Fruit fly (Drosophila melanogaster): ENCODE results near the gene KaiR1D.

The KaiR1D gene

DNA sequence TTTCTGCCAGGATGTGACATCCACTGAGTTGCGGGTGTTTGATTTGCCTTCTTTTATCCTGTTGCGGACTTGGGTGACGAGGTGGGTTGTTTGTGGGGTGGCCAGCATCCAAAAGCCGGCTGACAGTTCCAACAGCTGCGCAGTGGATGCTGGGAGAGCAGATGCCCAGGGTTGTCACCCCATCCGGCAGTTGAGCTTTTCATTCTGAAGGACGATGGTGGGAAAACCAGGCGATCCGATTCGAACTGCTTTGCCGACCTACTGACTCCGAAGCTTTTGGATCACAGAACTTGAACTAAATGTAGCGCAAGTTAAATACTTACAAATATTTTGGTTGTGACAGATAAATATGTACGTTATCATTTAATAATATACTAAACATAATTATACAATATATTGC lies at the start of gene KaiR1D:
Gene KaiR1D (minus strand): TSS at position 28 of the 400 bp plus-strand sequence.
- TF ChIP-seq Dll (optimal IDR thresholded peaks at IDR 0.05) (no peak), CG8478 (optimal IDR thresholded peaks at IDR 0.05) (no peak), EcR (GFP tag; optimal IDR thresholded peaks at IDR 0.05) (no peak), psq (optimal IDR thresholded peaks at IDR 0.05) (no peak), pan (optimal IDR thresholded peaks at IDR 0.05) (no peak), usp (GFP tag; optimal IDR thresholded peaks at IDR 0.05) (no peak)

- no peak for TF ChIP-seq EcR (GFP tag; optimal IDR thresholded peaks at IDR 0.05)
- TF ChIP-seq Dll (optimal IDR thresholded peaks at IDR 0.05): no peak
- TF ChIP-seq psq (optimal IDR thresholded peaks at IDR 0.05): no peak
- TF ChIP-seq CG8478 (optimal IDR thresholded peaks at IDR 0.05): no peak
- TF ChIP-seq usp (GFP tag; optimal IDR thresholded peaks at IDR 0.05): no peak
- TF ChIP-seq pan (optimal IDR thresholded peaks at IDR 0.05): no peak
Observed at dm6 chr3R:20915828-20916227, 49.8 kb upstream of the KaiR1D start.

- TF ChIP-seq psq (optimal IDR thresholded peaks at IDR 0.05): no peak
- no peak for TF ChIP-seq CG8478 (optimal IDR thresholded peaks at IDR 0.05)
- no peak for TF ChIP-seq Dll (optimal IDR thresholded peaks at IDR 0.05)
- no peak for TF ChIP-seq pan (optimal IDR thresholded peaks at IDR 0.05)
- no peak for TF ChIP-seq EcR (GFP tag; optimal IDR thresholded peaks at IDR 0.05)
- TF ChIP-seq usp (GFP tag; optimal IDR thresholded peaks at IDR 0.05): no peak
Observed at dm6 chr3R:20914103-20914502, 48.1 kb upstream of the KaiR1D start, which contains the start of gene hdly. Gene hdly (plus strand): TSS chr3R:20914296.

dm6 chr3R:20912725-20913124 lies 46.7 kb upstream of the KaiR1D start:
- no peak for TF ChIP-seq usp (GFP tag; optimal IDR thresholded peaks at IDR 0.05)
- TF ChIP-seq pan (optimal IDR thresholded peaks at IDR 0.05): no peak
- no peak for TF ChIP-seq psq (optimal IDR thresholded peaks at IDR 0.05)
- no peak for TF ChIP-seq EcR (GFP tag; optimal IDR thresholded peaks at IDR 0.05)
- TF ChIP-seq Dll (optimal IDR thresholded peaks at IDR 0.05): no peak
- no peak for TF ChIP-seq CG8478 (optimal IDR thresholded peaks at IDR 0.05)

dm6 chr3R:20908641-20909040 lies 42.6 kb upstream of the KaiR1D start:
- no peak for TF ChIP-seq psq (optimal IDR thresholded peaks at IDR 0.05)
- no peak for TF ChIP-seq Dll (optimal IDR thresholded peaks at IDR 0.05)
- TF ChIP-seq pan (optimal IDR thresholded peaks at IDR 0.05): no peak
- no peak for TF ChIP-seq usp (GFP tag; optimal IDR thresholded peaks at IDR 0.05)
- TF ChIP-seq CG8478 (optimal IDR thresholded peaks at IDR 0.05): no peak
- no peak for TF ChIP-seq EcR (GFP tag; optimal IDR thresholded peaks at IDR 0.05)

dm6 chr3R:20905418-20905817 lies 39.4 kb upstream of the KaiR1D start, which contains the start of gene TotX:
Gene TotX (minus strand): TSS chr3R:20905518.
- no peak for TF ChIP-seq EcR (GFP tag; optimal IDR thresholded peaks at IDR 0.05)
- TF ChIP-seq CG8478 (optimal IDR thresholded peaks at IDR 0.05): no peak
- no peak for TF ChIP-seq usp (GFP tag; optimal IDR thresholded peaks at IDR 0.05)
- no peak for TF ChIP-seq pan (optimal IDR thresholded peaks at IDR 0.05)
- TF ChIP-seq Dll (optimal IDR thresholded peaks at IDR 0.05): no peak
- TF ChIP-seq psq (optimal IDR thresholded peaks at IDR 0.05): no peak

DNA sequence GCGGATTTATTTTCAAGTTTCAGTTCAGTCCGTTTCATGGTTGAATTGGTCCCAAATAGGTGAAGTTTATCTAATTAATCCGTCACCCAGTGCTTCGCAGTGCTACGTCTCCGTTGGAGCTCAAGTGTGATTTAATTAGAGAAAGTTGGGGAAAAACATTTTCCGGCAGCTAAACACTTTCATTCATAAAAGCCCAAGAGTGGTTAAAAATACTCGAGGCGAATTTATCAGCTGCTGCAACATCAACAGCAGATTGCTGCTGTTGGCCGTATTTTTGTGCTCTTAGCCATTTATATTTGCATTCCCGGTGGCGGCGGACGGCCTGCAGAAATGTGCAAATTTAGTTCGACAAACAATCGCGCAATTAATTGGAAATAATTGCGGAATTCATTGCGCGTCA lies 35.6 kb upstream of the KaiR1D start, which contains the start of gene Grik:
Gene Grik (plus strand): TSS at position 301 of the 400 bp plus-strand sequence.
- TF ChIP-seq CG8478 (optimal IDR thresholded peaks at IDR 0.05): no peak
- no peak for TF ChIP-seq EcR (GFP tag; optimal IDR thresholded peaks at IDR 0.05)
- TF ChIP-seq pan (optimal IDR thresholded peaks at IDR 0.05): no peak
- TF ChIP-seq psq (optimal IDR thresholded peaks at IDR 0.05): no peak
- TF ChIP-seq Dll (optimal IDR thresholded peaks at IDR 0.05): no peak
- TF ChIP-seq usp (GFP tag; optimal IDR thresholded peaks at IDR 0.05): no peak

DNA sequence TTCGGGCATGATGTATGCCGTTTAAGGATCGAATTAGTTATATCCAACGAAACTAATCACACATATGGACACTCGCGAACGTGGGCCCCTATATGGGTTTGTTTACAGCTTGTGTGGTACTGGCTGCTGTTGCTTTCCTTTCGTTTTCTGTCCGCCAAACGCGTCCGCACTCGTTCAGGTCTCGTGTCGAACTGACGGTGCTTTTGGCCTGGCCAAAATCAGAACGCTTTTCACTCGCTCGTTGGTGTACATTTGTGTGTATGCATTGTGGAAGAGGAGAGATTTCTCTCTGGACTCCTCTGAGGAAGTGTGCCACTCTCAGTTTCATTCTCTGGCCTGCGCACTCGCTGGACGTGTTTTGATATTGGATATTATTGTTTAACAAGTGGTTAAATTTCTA lies 31.1 kb upstream of the KaiR1D start, which contains the start of gene Ktl:
Gene Ktl (minus strand): TSS at position 193 of the 400 bp plus-strand sequence.
- TF ChIP-seq CG8478 (optimal IDR thresholded peaks at IDR 0.05) (no peak), pan (optimal IDR thresholded peaks at IDR 0.05) (no peak), usp (GFP tag; optimal IDR thresholded peaks at IDR 0.05) (no peak), psq (optimal IDR thresholded peaks at IDR 0.05) (no peak), EcR (GFP tag; optimal IDR thresholded peaks at IDR 0.05) (no peak), Dll (optimal IDR thresholded peaks at IDR 0.05) (no peak)

dm6 chr3R:20891495-20891894 lies 25.5 kb upstream of the KaiR1D start:
- TF ChIP-seq psq (optimal IDR thresholded peaks at IDR 0.05) (no peak), usp (GFP tag; optimal IDR thresholded peaks at IDR 0.05) (no peak), CG8478 (optimal IDR thresholded peaks at IDR 0.05) (no peak), EcR (GFP tag; optimal IDR thresholded peaks at IDR 0.05) (no peak), pan (optimal IDR thresholded peaks at IDR 0.05) (no peak), Dll (optimal IDR thresholded peaks at IDR 0.05) (no peak)

DNA sequence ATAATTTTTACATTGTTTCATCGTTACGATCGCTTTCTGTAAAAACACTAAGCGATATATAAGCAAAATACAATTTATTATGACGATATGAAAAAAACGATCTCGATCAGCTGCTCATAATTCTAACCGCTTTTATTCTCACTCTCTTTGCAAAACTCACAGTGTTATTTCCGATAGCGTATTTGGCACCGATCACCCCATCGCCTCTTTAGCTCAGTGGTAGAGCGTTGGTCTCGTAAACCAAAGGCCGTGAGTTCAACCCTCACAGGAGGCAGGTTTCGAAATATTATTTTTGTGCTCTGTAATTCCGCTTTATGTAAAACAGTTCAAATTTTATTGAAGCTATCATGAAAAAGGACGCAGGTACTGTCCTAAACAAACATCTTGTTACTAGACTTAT lies 24.9 kb upstream of the KaiR1D start:
- TF ChIP-seq EcR (GFP tag; optimal IDR thresholded peaks at IDR 0.05) (no peak), psq (optimal IDR thresholded peaks at IDR 0.05) (no peak), usp (GFP tag; optimal IDR thresholded peaks at IDR 0.05) (no peak), pan (optimal IDR thresholded peaks at IDR 0.05) (no peak), CG8478 (optimal IDR thresholded peaks at IDR 0.05) (no peak), Dll (optimal IDR thresholded peaks at IDR 0.05) (no peak)

dm6 chr3R:20890505-20890904 lies 24.5 kb upstream of the KaiR1D start:
- TF ChIP-seq EcR (GFP tag; optimal IDR thresholded peaks at IDR 0.05) (no peak), psq (optimal IDR thresholded peaks at IDR 0.05) (no peak)

DNA sequence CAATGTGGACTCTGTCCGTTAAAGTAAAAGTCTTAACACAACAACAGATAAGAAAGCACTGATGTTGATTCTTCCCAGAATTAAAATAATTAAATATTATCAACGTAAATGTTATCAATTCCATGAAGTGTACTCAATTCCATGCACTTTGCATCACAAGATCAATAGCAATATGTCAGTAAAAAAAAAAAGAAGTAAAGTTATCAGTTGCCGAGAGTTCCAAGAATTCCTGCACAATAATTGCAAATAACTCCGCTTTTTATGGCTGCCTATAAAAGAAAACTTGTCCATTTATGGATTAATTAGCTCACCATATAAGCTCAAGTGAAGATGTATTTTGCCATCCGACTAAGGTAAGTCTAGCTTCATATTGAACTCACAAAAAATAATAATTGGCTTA lies 11.4 kb upstream of the KaiR1D start, which contains the start of gene TotZ:
Gene TotZ (plus strand): TSS at position 301 of the 400 bp plus-strand sequence.
- no peak for TF ChIP-seq EcR (GFP tag; optimal IDR thresholded peaks at IDR 0.05)
- TF ChIP-seq psq (optimal IDR thresholded peaks at IDR 0.05): no peak
- TF ChIP-seq usp (GFP tag; optimal IDR thresholded peaks at IDR 0.05): no peak
- TF ChIP-seq Dll (optimal IDR thresholded peaks at IDR 0.05): no peak
- TF ChIP-seq CG8478 (optimal IDR thresholded peaks at IDR 0.05): no peak
- TF ChIP-seq pan (optimal IDR thresholded peaks at IDR 0.05): no peak

DNA sequence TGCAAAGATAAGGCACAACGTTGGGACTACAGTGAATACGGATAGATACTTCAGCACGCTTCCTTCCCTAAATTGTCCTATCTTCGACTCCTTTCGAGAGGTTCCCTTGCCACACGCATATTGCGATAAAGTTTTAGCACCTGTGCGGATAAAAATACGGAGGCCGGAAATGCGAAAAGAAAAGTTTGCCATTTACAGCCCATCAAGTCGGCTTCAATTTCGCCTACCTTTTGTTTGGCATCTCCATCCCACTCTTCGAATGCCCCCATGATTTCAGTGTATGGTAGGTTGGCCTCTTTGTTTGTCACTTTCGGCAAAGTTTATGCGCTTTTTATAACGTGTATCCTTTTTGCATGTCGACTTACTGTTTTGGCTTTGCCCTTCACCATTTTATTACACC lies 10.6 kb upstream of the KaiR1D start:
- no peak for TF ChIP-seq Dll (optimal IDR thresholded peaks at IDR 0.05)
- no peak for TF ChIP-seq usp (GFP tag; optimal IDR thresholded peaks at IDR 0.05)
- no peak for TF ChIP-seq psq (optimal IDR thresholded peaks at IDR 0.05)
- no peak for TF ChIP-seq CG8478 (optimal IDR thresholded peaks at IDR 0.05)
- TF ChIP-seq pan (optimal IDR thresholded peaks at IDR 0.05): no peak
- no peak for TF ChIP-seq EcR (GFP tag; optimal IDR thresholded peaks at IDR 0.05)

All from whole organism.